Fruit fly (Drosophila melanogaster): ENCODE results near the gene Stip1.

Stip1 gene

dm6 chr2L:267441-268089 lies 27.4 kb upstream of the Stip1 start, which contains the start of gene CG17075 (continued):
- peak; percentile 91 for TF ChIP-seq oc (tag; optimal IDR thresholded peaks at IDR 0.05)
- peak; percentile 94 for TF ChIP-seq CG17361 (GFP tag; IDR thresholded peaks at IDR 0.05)
- no peak for TF ChIP-seq Scr (GFP tag; IDR thresholded peaks at IDR 0.05; ENCODE audit: partially characterized antibody)
- TF ChIP-seq Bgb (GFP tag; IDR thresholded peaks at IDR 0.05; ENCODE audit: partially characterized antibody) = no peak
- no peak for TF ChIP-seq Hr39 (optimal IDR thresholded peaks at IDR 0.05)
- 0 out of 2 replicates have a peak, but pooled peaks have one; percentile 13 for TF ChIP-seq inv (GFP tag; IDR thresholded peaks at IDR 0.05; ENCODE audit: partially characterized antibody)
- peak; percentile 93 for TF ChIP-seq zfh1 (GFP tag; IDR thresholded peaks at IDR 0.05)
- TF ChIP-seq CG3847 (GFP tag; IDR thresholded peaks at IDR 0.05) = peak; percentile 96
- TF ChIP-seq Nf-YB (GFP tag; optimal IDR thresholded peaks at IDR 0.05) = peak; percentile 72
- TF ChIP-seq Sry-β (GFP tag; optimal IDR thresholded peaks at IDR 0.05) = peak; percentile 6
- TF ChIP-seq eyg (GFP tag; optimal IDR thresholded peaks at IDR 0.05) = peak; percentile 38
- TF ChIP-seq CG9932 (GFP tag; IDR thresholded peaks at IDR 0.05) = peak; percentile 96
- TF ChIP-seq CG18599 (GFP tag; optimal IDR thresholded peaks at IDR 0.05) = peak; percentile 99
- TF ChIP-seq CG11723 (GFP tag; optimal IDR thresholded peaks at IDR 0.05) = peak; percentile 83
- peak; percentile 87 for TF ChIP-seq CG2875 (GFP tag; optimal IDR thresholded peaks at IDR 0.05)
- TF ChIP-seq row (GFP tag; IDR thresholded peaks at IDR 0.05) = peak; percentile 96
- peak; percentile 97 for TF ChIP-seq ci (GFP tag; IDR thresholded peaks at IDR 0.05)
- peak; percentile 97 for TF ChIP-seq Ada2b (GFP tag; IDR thresholded peaks at IDR 0.05)
- TF ChIP-seq CoRest (tag; optimal IDR thresholded peaks at IDR 0.05) = peak; percentile 95
- no peak; the same call in 1 of the 2 replicates for TF ChIP-seq Dip2 (GFP tag; IDR thresholded peaks at IDR 0.05)
- TF ChIP-seq Camta (GFP tag; optimal IDR thresholded peaks at IDR 0.05) = peak; percentile 82
- TF ChIP-seq Elba2 (GFP tag; optimal IDR thresholded peaks at IDR 0.05) = no peak
- TF ChIP-seq CG7745 (tag; optimal IDR thresholded peaks at IDR 0.05) = no peak
- peak; percentile 75 for TF ChIP-seq jumu (GFP tag; optimal IDR thresholded peaks at IDR 0.05)
- no peak; the same call in 1 of the 2 replicates for TF ChIP-seq GATAe (GFP tag; conservative IDR thresholded peaks at IDR 0.05)
- TF ChIP-seq Atf-2 (GFP tag; optimal IDR thresholded peaks at IDR 0.05) = peak; percentile 63
- peak; percentile 93 for TF ChIP-seq CG15514 (GFP tag; optimal IDR thresholded peaks at IDR 0.05)
- TF ChIP-seq CG43689 (GFP tag; IDR thresholded peaks at IDR 0.05) = peak; percentile 89
- peak; percentile 94 for TF ChIP-seq CG11085 (GFP tag; IDR thresholded peaks at IDR 0.05)
- peak; percentile 12 for TF ChIP-seq CG33213 (GFP tag; optimal IDR thresholded peaks at IDR 0.05)
- TF ChIP-seq CG2202 (tag; optimal IDR thresholded peaks at IDR 0.05) = peak; percentile 58
- TF ChIP-seq Ets97D (GFP tag; optimal IDR thresholded peaks at IDR 0.05) = peak; percentile 51
- peak; percentile 94 for TF ChIP-seq CG6689 (GFP tag; IDR thresholded peaks at IDR 0.05)
- peak; percentile 87 for TF ChIP-seq CG1024 (GFP tag; IDR thresholded peaks at IDR 0.05)
- TF ChIP-seq phol (tag; optimal IDR thresholded peaks at IDR 0.05) = peak; percentile 91
- TF ChIP-seq HLHmδ (GFP tag; optimal IDR thresholded peaks at IDR 0.05) = no peak
- peak; percentile 97 for TF ChIP-seq Ptx1 (GFP tag; IDR thresholded peaks at IDR 0.05)
- peak; percentile 86 for TF ChIP-seq sqz (GFP tag; optimal IDR thresholded peaks at IDR 0.05)
- TF ChIP-seq CG7928 (GFP tag; optimal IDR thresholded peaks at IDR 0.05) = peak; percentile 74
- TF ChIP-seq CG8388 (GFP tag; optimal IDR thresholded peaks at IDR 0.05) = peak; percentile 91
- TF ChIP-seq Antp (GFP tag; optimal IDR thresholded peaks at IDR 0.05) = peak; percentile 77
- TF ChIP-seq CG34422 (GFP tag; IDR thresholded peaks at IDR 0.05) = peak; percentile 95
- no peak for TF ChIP-seq tll (GFP tag; optimal IDR thresholded peaks at IDR 0.05)
- TF ChIP-seq sima (GFP tag; optimal IDR thresholded peaks at IDR 0.05) = no peak
- TF ChIP-seq Dll (GFP tag; IDR thresholded peaks at IDR 0.05; ENCODE audit: partially characterized antibody) = no peak
- peak; percentile 75 for TF ChIP-seq pnt (GFP tag; optimal IDR thresholded peaks at IDR 0.05)
- peak; percentile 79 for TF ChIP-seq CG14710 (tag; optimal IDR thresholded peaks at IDR 0.05)
- TF ChIP-seq psq (GFP tag; optimal IDR thresholded peaks at IDR 0.05) = peak; percentile 84
- TF ChIP-seq CG17385 (GFP tag; optimal IDR thresholded peaks at IDR 0.05) = peak; percentile 92
- peak; percentile 93 for TF ChIP-seq CG9817 (tag; optimal IDR thresholded peaks at IDR 0.05)
